Fruit fly (Drosophila melanogaster) whole organism, pupa: ENCODE measurements around the gene Hsp67Ba.

ENCODE experiments used
- CG10348 ChIP-seq: fragments of 200-800 bp; sonication (Bioruptor generic); IDR thresholded peaks from 2 replicates; pipeline ENCODE4 v1.3.6; 2022; ENCODE audit warnings: missing biosample characterization, missing genetic modification characterization
- CG12605 ChIP-seq: fragments of 200-800 bp; sonication (Bioruptor generic); IDR thresholded peaks from 2 replicates; pipeline ENCODE4 v1.3.6; 2022; ENCODE audit warnings: missing biosample characterization, missing genetic modification characterization
- CG13204 ChIP-seq: fragments of 200-800 bp; sonication (Bioruptor generic); optimal IDR thresholded peaks from 2 replicates; lab custom pipeline; 2018; ENCODE audit warnings: missing biosample characterization, mild to moderate bottlenecking, missing genetic modification characterization, moderate library complexity
- CG14655 ChIP-seq: fragments of 200-800 bp; sonication (Bioruptor generic); optimal IDR thresholded peaks from 3 replicates; lab custom pipeline; 2017; ENCODE audit warnings: mild to moderate bottlenecking, missing biosample characterization, missing genetic modification reagents, missing genetic modification characterization
- CG15710 ChIP-seq: fragments of 200-800 bp; sonication (Bioruptor generic); optimal IDR thresholded peaks from 2 replicates; lab custom pipeline; 2018; ENCODE audit warnings: missing biosample characterization, mild to moderate bottlenecking, missing genetic modification characterization, moderate library complexity
- CG17806 ChIP-seq: fragments of 200-800 bp; sonication (Bioruptor generic); optimal IDR thresholded peaks from 2 replicates; lab custom pipeline; 2018; ENCODE audit warnings: missing biosample characterization, mild to moderate bottlenecking, missing genetic modification characterization, moderate library complexity
- CG32121 ChIP-seq: fragments of 200-800 bp; sonication (Bioruptor generic); IDR thresholded peaks from 2 replicates; pipeline ENCODE4 v1.3.6; 2022; ENCODE audit warnings: missing biosample characterization, missing genetic modification characterization
- CG34367 ChIP-seq: fragments of 200-800 bp; sonication (Bioruptor generic); optimal IDR thresholded peaks from 2 replicates; lab custom pipeline; 2018; ENCODE audit warnings: missing biosample characterization, mild to moderate bottlenecking, missing genetic modification characterization
- CG4496 ChIP-seq: fragments of 200-800 bp; sonication (Bioruptor generic); IDR thresholded peaks from 3 replicates; pipeline ENCODE4 v1.3.6; 2022; ENCODE audit warnings: missing biosample characterization, missing genetic modification characterization
- CG8159 ChIP-seq: fragments of 200-800 bp; sonication (Bioruptor generic); optimal IDR thresholded peaks from 3 replicates; lab custom pipeline; 2018; ENCODE audit warnings: missing biosample characterization, mild to moderate bottlenecking, missing genetic modification characterization, moderate library complexity
- CG8301 ChIP-seq: fragments of 200-800 bp; sonication (Bioruptor generic); optimal IDR thresholded peaks from 2 replicates; lab custom pipeline; 2018; ENCODE audit warnings: missing biosample characterization, mild to moderate bottlenecking, missing genetic modification characterization
- CG9948 ChIP-seq: fragments of 200-800 bp; sonication (Bioruptor generic); optimal IDR thresholded peaks from 2 replicates; lab custom pipeline; 2018; ENCODE audit warnings: missing biosample characterization, mild to moderate bottlenecking, missing genetic modification characterization, moderate library complexity
- D1 ChIP-seq: fragments of 200-800 bp; sonication (Bioruptor generic); optimal IDR thresholded peaks from 2 replicates; lab custom pipeline; 2018; ENCODE audit warnings: missing biosample characterization, mild to moderate bottlenecking, missing genetic modification characterization, moderate library complexity
- EcR ChIP-seq: fragments of 200-800 bp; sonication (Bioruptor generic); optimal IDR thresholded peaks from 3 replicates; lab custom pipeline; 2019; ENCODE audit warnings: missing biosample characterization, missing genetic modification characterization, mild to moderate bottlenecking, moderate library complexity, missing genetic modification reagents
- Ets98B ChIP-seq: fragments of 200-800 bp; sonication (Bioruptor generic); IDR thresholded peaks from 2 replicates; pipeline ENCODE4 v1.3.6; 2022; ENCODE audit warnings: missing biosample characterization, missing genetic modification characterization
- Pif1A ChIP-seq: fragments of 200-800 bp; sonication (Bioruptor generic); optimal IDR thresholded peaks from 3 replicates; lab custom pipeline; 2016; ENCODE audit warnings: missing biosample characterization, missing genetic modification characterization
- Pif1B ChIP-seq: fragments of 200-800 bp; sonication (Bioruptor generic); optimal IDR thresholded peaks from 3 replicates; lab custom pipeline; 2016; ENCODE audit warnings: missing biosample characterization, missing genetic modification characterization
- Snoo ChIP-seq: fragments of 200-800 bp; sonication (Bioruptor generic); optimal IDR thresholded peaks from 3 replicates; lab custom pipeline; 2017; ENCODE audit warnings: missing biosample characterization, mild to moderate bottlenecking, missing genetic modification characterization, inconsistent platforms
- fd96Ca ChIP-seq: fragments of 200-800 bp; sonication (Bioruptor generic); IDR thresholded peaks from 3 replicates; pipeline ENCODE4 v1.3.6; 2022; ENCODE audit warnings: missing biosample characterization, missing genetic modification characterization
- gl ChIP-seq: fragments of 200-800 bp; sonication (Bioruptor generic); optimal IDR thresholded peaks from 2 replicates; lab custom pipeline; 2018; ENCODE audit warnings: missing biosample characterization, mild to moderate bottlenecking, missing genetic modification characterization
- rn ChIP-seq: fragments of 200-800 bp; sonication (Bioruptor generic); IDR thresholded peaks from 2 replicates; pipeline ENCODE4 v1.3.6; 2022; ENCODE audit warnings: missing biosample characterization, missing genetic modification characterization

The Hsp67Ba gene

DNA sequence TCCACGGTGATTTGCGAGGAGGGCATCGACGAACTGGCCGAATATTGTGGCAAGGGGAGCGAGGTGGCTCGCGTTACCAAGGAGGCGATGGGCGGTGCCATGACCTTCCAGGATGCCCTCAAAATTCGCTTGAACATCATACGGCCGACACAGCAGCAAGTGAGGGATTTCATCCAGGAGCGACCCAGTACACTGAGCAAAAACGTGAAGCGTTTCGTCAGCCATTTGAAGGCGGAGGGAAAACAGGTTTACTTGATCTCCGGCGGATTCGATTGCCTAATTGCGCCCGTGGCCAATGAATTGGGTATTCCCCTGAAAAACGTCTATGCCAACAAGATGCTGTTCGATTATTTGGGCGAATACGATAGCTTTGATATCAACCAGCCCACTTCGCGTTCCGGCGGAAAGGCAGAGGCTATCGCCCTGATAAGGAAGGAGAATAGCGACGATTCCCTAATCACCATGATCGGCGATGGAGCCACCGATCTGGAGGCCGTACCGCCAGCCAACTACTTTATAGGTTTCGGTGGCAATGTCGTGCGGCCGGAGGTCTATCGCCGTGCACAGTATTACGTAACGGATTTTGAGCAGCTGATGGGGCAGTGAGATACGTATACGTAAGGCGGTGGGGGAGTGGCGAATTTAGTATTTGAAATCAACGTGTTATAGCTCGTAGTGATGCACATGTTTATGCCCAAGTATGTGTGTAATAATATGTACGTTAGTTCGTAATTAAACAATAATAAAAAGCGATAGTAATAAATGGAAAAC, 44.6 kb upstream of the Hsp67Ba start:
- TF ChIP-seq CG10348 (no peak), CG32121 (GFP tag; lab: Robert Waterston, UW) (no peak)

DNA sequence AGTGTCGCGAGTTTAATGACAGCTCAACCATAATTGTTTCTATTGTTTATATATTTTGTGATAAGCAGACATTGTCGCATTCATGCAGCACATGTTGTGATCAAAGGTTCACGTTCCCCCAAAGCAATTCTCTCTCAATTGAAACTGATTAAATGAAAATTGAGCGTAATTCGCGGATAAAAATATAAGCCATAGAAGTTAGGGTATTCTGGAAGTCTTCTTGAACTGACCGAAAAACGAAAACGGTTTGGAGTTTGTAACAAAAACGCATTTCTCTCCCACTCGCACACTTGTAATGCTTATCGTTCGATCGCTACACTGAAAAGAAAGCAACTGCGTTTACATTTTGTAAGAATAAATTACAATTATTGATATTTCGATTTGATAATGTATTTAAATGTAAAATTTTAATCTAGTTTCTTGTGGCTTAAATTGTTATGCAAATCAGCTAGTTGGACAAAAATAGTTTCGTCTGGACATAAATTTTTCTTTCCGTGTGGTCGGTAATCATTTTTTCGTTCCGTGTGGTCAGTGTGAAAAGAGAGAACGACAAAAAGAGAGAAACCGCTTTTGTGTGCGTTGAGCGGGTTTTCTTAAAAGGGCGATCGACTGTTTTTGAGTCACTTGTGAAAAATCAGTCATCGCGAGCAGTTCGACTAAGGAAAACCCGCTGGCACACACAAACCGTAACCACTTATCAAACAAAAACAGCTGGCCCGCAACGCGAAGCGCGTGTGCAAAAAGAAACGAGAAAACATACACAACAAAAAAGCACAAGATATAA, 43.5 kb upstream of the Hsp67Ba start, which contains the start of gene aay:
Gene aay, plus strand, starts transcription at position 618 of the 784 bp plus-strand sequence.
- TF ChIP-seq CG9948 (tag; lab: Kevin White, UChicago) (peak; percentile 98), rn (GFP tag; lab: Robert Waterston, UW) (peak; percentile 95), CG17806 (tag; lab: Kevin White, UChicago) (peak; percentile 99), CG10348 (peak; percentile 87), CG4496 (GFP tag; lab: Robert Waterston, UW) (peak; percentile 98), D1 (tag; lab: Kevin White, UChicago) (peak; percentile 98), Ets98B (GFP tag; lab: Robert Waterston, UW) (peak; percentile 98), CG15710 (peak; percentile 98), CG14655 (GFP tag; lab: Kevin White, UChicago) (peak; percentile 97), CG32121 (GFP tag; lab: Robert Waterston, UW) (peak; percentile 98), fd96Ca (GFP tag; lab: Robert Waterston, UW) (peak; percentile 95), CG8159 (tag; lab: Kevin White, UChicago) (peak; percentile 99), Snoo (tag; lab: Kevin White, UChicago) (peak; percentile 99), CG13204 (GFP tag; lab: Kevin White, UChicago) (peak; percentile 91), CG8301 (peak; percentile 97), gl (tag; lab: Kevin White, UChicago) (peak; percentile 94), CG34367 (tag; lab: Kevin White, UChicago) (peak; percentile 97), Pif1B (GFP tag; lab: Kevin White, UChicago) (peak; percentile 99), CG12605 (GFP tag; lab: Robert Waterston, UW) (peak; percentile 98), Pif1A (GFP tag; lab: Kevin White, UChicago) (peak; percentile 99), EcR (GFP tag; lab: Kevin White, UChicago) (peak; percentile 87)

DNA sequence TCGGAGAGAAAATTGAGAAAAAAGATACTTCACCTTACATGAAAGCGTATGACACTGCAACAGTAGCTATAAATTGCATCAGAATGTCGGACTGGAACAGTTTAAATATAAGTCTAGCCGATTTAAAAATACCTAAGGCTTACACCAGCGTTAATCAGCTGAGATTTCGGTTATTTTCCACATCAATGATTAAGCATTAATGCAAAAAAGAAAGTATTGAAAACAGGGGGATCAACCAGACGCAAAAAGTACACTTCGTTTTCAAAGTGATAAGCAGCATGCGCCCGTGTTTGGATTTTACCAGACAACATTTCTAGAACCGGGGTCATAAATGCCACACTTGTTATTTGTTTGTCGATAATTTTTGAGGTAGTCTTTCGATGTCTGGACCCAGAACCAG, 42.8 kb upstream of the Hsp67Ba start:
- TF ChIP-seq CG32121 (GFP tag; lab: Robert Waterston, UW), result no peak

DNA sequence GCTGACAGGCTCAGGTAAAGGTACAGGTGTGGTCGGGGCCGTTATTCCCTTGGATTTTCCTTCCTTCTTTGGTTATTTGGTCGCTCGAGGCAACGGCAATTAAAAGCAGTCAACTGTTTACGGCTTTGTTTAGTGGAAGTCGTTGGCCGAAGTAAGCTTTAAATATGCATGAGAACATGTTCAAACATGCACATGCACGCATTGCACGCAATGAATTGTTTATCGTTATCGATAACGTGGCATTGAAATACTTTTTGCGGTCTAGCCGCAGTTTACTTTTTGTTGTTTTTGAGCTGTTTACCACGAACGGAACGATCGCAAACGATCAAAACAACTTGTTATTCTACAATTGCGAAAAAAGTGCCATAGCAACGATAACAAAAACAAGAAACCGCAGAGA, 42.3 kb upstream of the Hsp67Ba start:
- TF ChIP-seq CG12605 (GFP tag; lab: Robert Waterston, UW) (no peak), fd96Ca (GFP tag; lab: Robert Waterston, UW) (no peak), CG14655 (GFP tag; lab: Kevin White, UChicago) (no peak), CG4496 (GFP tag; lab: Robert Waterston, UW) (peak; percentile 6; the same call in 1 of the 3 replicates), EcR (GFP tag; lab: Kevin White, UChicago) (peak; percentile 15), CG15710 (no peak)

DNA sequence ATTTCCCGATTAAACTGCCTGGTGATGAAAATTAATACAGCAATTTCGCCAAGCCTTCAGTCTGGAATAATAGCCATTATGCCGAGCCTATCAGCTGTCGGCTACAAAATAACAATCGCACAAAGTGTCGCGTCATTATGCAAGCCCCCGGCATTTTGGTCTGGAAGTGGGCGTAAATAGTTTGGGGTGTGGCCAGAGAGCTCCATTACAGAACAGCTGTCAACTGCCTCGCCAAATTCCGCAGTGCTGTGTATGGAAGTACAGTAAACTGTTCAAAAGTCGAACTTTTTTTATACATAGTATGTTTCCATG, 41.4 kb upstream of the Hsp67Ba start:
- TF ChIP-seq rn (GFP tag; lab: Robert Waterston, UW) (no peak), CG13204 (GFP tag; lab: Kevin White, UChicago) (no peak)
- TF ChIP-seq, all 21 proteins: peak for 0

DNA sequence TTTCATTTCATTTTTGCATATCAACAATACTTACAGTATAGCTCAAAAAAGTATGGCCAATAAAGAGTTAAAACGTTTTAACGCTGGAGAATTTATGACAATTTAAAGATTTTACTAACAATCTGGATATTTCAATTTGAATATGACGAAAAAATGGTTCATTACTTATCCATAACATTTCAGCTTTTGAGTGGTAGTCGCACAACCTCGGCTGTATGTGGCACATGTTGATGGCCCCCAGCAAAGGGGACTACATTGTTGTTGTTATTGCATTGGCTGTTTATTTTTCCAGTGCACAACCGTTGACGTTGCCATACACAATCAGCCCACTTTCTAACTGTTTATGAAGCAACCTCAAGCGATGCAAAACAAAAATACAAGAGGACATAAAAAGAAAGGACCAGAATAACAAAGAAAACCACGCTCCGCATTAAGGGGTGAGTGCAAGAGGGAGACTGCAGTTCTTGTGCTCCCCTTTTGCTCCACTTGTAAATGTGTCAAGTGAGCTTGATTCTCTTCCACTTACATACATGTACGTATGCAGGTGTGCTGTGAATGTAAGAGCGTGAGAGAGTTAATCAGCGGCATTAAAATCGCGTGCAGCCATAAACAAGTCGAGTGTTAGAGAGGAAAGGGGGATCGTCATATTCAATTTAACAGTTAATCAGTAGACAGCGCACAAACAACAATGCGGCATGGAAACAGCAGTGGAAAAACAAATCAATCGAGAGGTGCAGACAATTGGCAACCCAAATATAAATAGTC, 40.9 kb upstream of the Hsp67Ba start:
- TF ChIP-seq CG13204 (GFP tag; lab: Kevin White, UChicago) (peak; percentile 86), CG10348 (peak; percentile 80), Snoo (tag; lab: Kevin White, UChicago) (peak; percentile 94), CG8301 (peak; percentile 93), CG32121 (GFP tag; lab: Robert Waterston, UW) (peak; percentile 96), CG4496 (GFP tag; lab: Robert Waterston, UW) (peak; percentile 95), rn (GFP tag; lab: Robert Waterston, UW) (peak; percentile 74), CG17806 (tag; lab: Kevin White, UChicago) (peak; percentile 95), gl (tag; lab: Kevin White, UChicago) (peak; percentile 91), CG8159 (tag; lab: Kevin White, UChicago) (peak; percentile 97), CG34367 (tag; lab: Kevin White, UChicago) (peak; percentile 95), fd96Ca (GFP tag; lab: Robert Waterston, UW) (peak; percentile 92), Pif1B (GFP tag; lab: Kevin White, UChicago) (peak; percentile 96), Pif1A (GFP tag; lab: Kevin White, UChicago) (peak; percentile 94), CG14655 (GFP tag; lab: Kevin White, UChicago) (peak; percentile 92), Ets98B (GFP tag; lab: Robert Waterston, UW) (peak; percentile 96), D1 (tag; lab: Kevin White, UChicago) (peak; percentile 96), CG12605 (GFP tag; lab: Robert Waterston, UW) (peak; percentile 93), CG9948 (tag; lab: Kevin White, UChicago) (peak; percentile 93), EcR (GFP tag; lab: Kevin White, UChicago) (peak; percentile 91), CG15710 (peak; percentile 97)
